Fruit fly (Drosophila melanogaster) whole organism, embryonic: ENCODE data around the gene CG3662.

Source experiments
- BEAF-32 ChIP-seq: fragments of 200-800 bp; sonication (Bioruptor generic); optimal IDR thresholded peaks from 3 replicates; lab custom pipeline; 2017; ENCODE audit warnings: missing biosample characterization, missing genetic modification characterization, mild to moderate bottlenecking, moderate library complexity, missing genetic modification reagents
- Bgb ChIP-seq: fragments of 200-800 bp; sonication (Bioruptor generic); IDR thresholded peaks from 2 replicates; pipeline ENCODE4 v1.3.6; 2022; ENCODE audit warnings: missing biosample characterization, missing genetic modification characterization; ENCODE audit not compliant: partially characterized antibody
- CG10147 ChIP-seq: fragments of 200-800 bp; sonication (Bioruptor generic); optimal IDR thresholded peaks from 2 replicates; lab custom pipeline; 2019; ENCODE audit warnings: missing biosample characterization, mild to moderate bottlenecking, missing genetic modification characterization, moderate library complexity
- CG1024 ChIP-seq: fragments of 200-800 bp; sonication (Bioruptor generic); IDR thresholded peaks from 2 replicates; pipeline ENCODE4 v1.3.6; 2022; ENCODE audit warnings: missing biosample characterization, missing genetic modification characterization
- CG10431 ChIP-seq: fragments of 200-800 bp; sonication (Bioruptor generic); optimal IDR thresholded peaks from 3 replicates; lab custom pipeline; 2018; ENCODE audit warnings: missing biosample characterization, mild to moderate bottlenecking, missing genetic modification characterization
- CG11093 ChIP-seq: fragments of 200-800 bp; sonication (Bioruptor generic); IDR thresholded peaks from 3 replicates; pipeline ENCODE4 v1.3.6; 2022; ENCODE audit warnings: missing biosample characterization, missing genetic modification characterization
- CG11398 ChIP-seq: fragments of 200-800 bp; sonication (Bioruptor generic); optimal IDR thresholded peaks from 2 replicates; lab custom pipeline; 2016; ENCODE audit warnings: missing biosample characterization, missing genetic modification characterization
- CG14965 ChIP-seq: fragments of 200-800 bp; sonication (Bioruptor generic); optimal IDR thresholded peaks from 2 replicates; lab custom pipeline; 2016; ENCODE audit warnings: missing biosample characterization, missing genetic modification characterization, borderline replicate concordance
- CG1792 ChIP-seq: fragments of 200-800 bp; sonication (Bioruptor generic); optimal IDR thresholded peaks from 2 replicates; lab custom pipeline; 2016; ENCODE audit warnings: missing biosample characterization, missing genetic modification characterization
- CG2116 ChIP-seq: fragments of 200-800 bp; sonication (Bioruptor generic); optimal IDR thresholded peaks from 3 replicates; lab custom pipeline; 2018; ENCODE audit warnings: missing biosample characterization, mild to moderate bottlenecking, missing genetic modification characterization
- CG3281 ChIP-seq: fragments of 200-800 bp; sonication (Bioruptor generic); optimal IDR thresholded peaks from 3 replicates; lab custom pipeline; 2017; ENCODE audit warnings: missing biosample characterization, mild to moderate bottlenecking, missing genetic modification characterization
- CG4360 ChIP-seq: fragments of 200-800 bp; sonication (Bioruptor generic); IDR thresholded peaks from 2 replicates; pipeline ENCODE4 v1.3.6; 2022; ENCODE audit warnings: missing biosample characterization, missing genetic modification characterization
- CG43689 ChIP-seq: fragments of 200-800 bp; sonication (Bioruptor generic); IDR thresholded peaks from 2 replicates; pipeline ENCODE4 v1.3.6; 2022; ENCODE audit warnings: missing biosample characterization, missing genetic modification characterization
- CG4820 ChIP-seq: fragments of 200-800 bp; sonication (Bioruptor generic); optimal IDR thresholded peaks from 3 replicates; lab custom pipeline; 2016; ENCODE audit warnings: missing biosample characterization, missing genetic modification characterization
- CG5245 ChIP-seq: fragments of 200-800 bp; sonication (Bioruptor generic); optimal IDR thresholded peaks from 3 replicates; lab custom pipeline; 2016; ENCODE audit warnings: missing biosample characterization, missing genetic modification characterization
- CG7357 ChIP-seq: fragments of 200-800 bp; sonication (Bioruptor generic); IDR thresholded peaks from 3 replicates; pipeline ENCODE4 v1.3.6; 2022; ENCODE audit warnings: missing biosample characterization, missing genetic modification characterization
- CG8924 ChIP-seq: fragments of 200-800 bp; optimal IDR thresholded peaks from 3 replicates; lab custom pipeline; 2019; ENCODE audit warnings: missing biosample characterization, mild to moderate bottlenecking, missing genetic modification characterization, moderate library complexity
- CG9437 ChIP-seq: fragments of 200-800 bp; sonication (Bioruptor generic); optimal IDR thresholded peaks from 2 replicates; lab custom pipeline; 2018; ENCODE audit warnings: missing biosample characterization, mild to moderate bottlenecking, missing genetic modification characterization
- CG9932 ChIP-seq: fragments of 200-800 bp; sonication (Bioruptor generic); IDR thresholded peaks from 2 replicates; pipeline ENCODE4 v1.3.6; 2022; ENCODE audit warnings: missing biosample characterization, missing genetic modification characterization
- CrebB ChIP-seq: fragments of 200-800 bp; sonication (Bioruptor generic); optimal IDR thresholded peaks from 3 replicates; lab custom pipeline; 2018; ENCODE audit warnings: missing biosample characterization, mild to moderate bottlenecking, missing genetic modification characterization
- D19B ChIP-seq: fragments of 200-800 bp; sonication (Bioruptor generic); optimal IDR thresholded peaks from 2 replicates; lab custom pipeline; 2017; ENCODE audit warnings: missing biosample characterization, mild to moderate bottlenecking, missing genetic modification characterization
- Doc2 ChIP-seq: fragments of 200-800 bp; sonication (Bioruptor generic); IDR thresholded peaks from 2 replicates; pipeline ENCODE4 v1.3.6; 2022; ENCODE audit warnings: missing biosample characterization, missing genetic modification characterization
- Drgx ChIP-seq: fragments of 200-800 bp; sonication (Bioruptor generic); IDR thresholded peaks from 2 replicates; pipeline ENCODE4 v1.3.6; 2022; ENCODE audit warnings: missing biosample characterization, missing genetic modification characterization
- Hr3 ChIP-seq: fragments of 200-800 bp; sonication (Bioruptor generic); optimal IDR thresholded peaks from 3 replicates; lab custom pipeline; 2016; ENCODE audit warnings: missing biosample characterization, missing genetic modification characterization
- Hr78 ChIP-seq, 2 experiments: fragments of 200-800 bp in 1 of 2; fragments of >200 bp in 1 of 2; sonication (Bioruptor generic) in 1 of 2; optimal IDR thresholded peaks; 2 replicates each; lab custom pipeline; 2017 to 2019; ENCODE audit warnings: missing biosample characterization in 2 of 2, missing genetic modification characterization in 2 of 2, mild to moderate bottlenecking in 1 of 2, moderate library complexity in 1 of 2
- Kr ChIP-seq: fragments of 200-800 bp; sonication (Bioruptor generic); optimal IDR thresholded peaks from 2 replicates; lab custom pipeline; 2017; ENCODE audit warnings: missing biosample characterization, mild to moderate bottlenecking, missing genetic modification characterization
- Med ChIP-seq: fragments of 200-800 bp; sonication (Bioruptor generic); peaks from one replicate; lab custom pipeline; 2016; ENCODE audit warnings: missing biosample characterization, missing genetic modification characterization, mild to moderate bottlenecking, inconsistent platforms, moderate library complexity
- Meics ChIP-seq: fragments of 200-800 bp; sonication (Bioruptor generic); optimal IDR thresholded peaks from 2 replicates; lab custom pipeline; 2017; ENCODE audit warnings: missing biosample characterization, mild to moderate bottlenecking, missing genetic modification characterization
- Myb ChIP-seq: fragments of 200-800 bp; sonication (Bioruptor generic); optimal IDR thresholded peaks from 2 replicates; lab custom pipeline; 2016; ENCODE audit warnings: missing biosample characterization, missing genetic modification characterization
- Nf-YB ChIP-seq: fragments of 200-800 bp; sonication (Bioruptor generic); optimal IDR thresholded peaks from 3 replicates; lab custom pipeline; 2019; ENCODE audit warnings: missing biosample characterization, mild to moderate bottlenecking, missing genetic modification characterization, moderate library complexity
- Rx ChIP-seq: fragments of 200-800 bp; sonication (Bioruptor generic); IDR thresholded peaks from 2 replicates; pipeline ENCODE4 v1.3.6; 2022; ENCODE audit warnings: missing biosample characterization, missing genetic modification characterization
- Six4 ChIP-seq: fragments of 200-800 bp; sonication (Bioruptor generic); optimal IDR thresholded peaks from 2 replicates; lab custom pipeline; 2016; ENCODE audit warnings: missing biosample characterization, missing genetic modification characterization
- ab ChIP-seq: fragments of 200-800 bp; sonication (Bioruptor generic); optimal IDR thresholded peaks from 2 replicates; lab custom pipeline; 2016; ENCODE audit warnings: missing biosample characterization, missing genetic modification characterization
- chm ChIP-seq: fragments of 200-800 bp; sonication (Bioruptor generic); IDR thresholded peaks from 2 replicates; pipeline ENCODE4 v1.3.6; 2022; ENCODE audit warnings: missing biosample characterization, missing genetic modification characterization
- corto ChIP-seq: fragments of 200-800 bp; sonication (Bioruptor generic); optimal IDR thresholded peaks from 2 replicates; lab custom pipeline; 2016; ENCODE audit warnings: missing biosample characterization, mild to moderate bottlenecking, missing genetic modification characterization, moderate library complexity
- ewg ChIP-seq: fragments of 200-800 bp; sonication (Bioruptor generic); optimal IDR thresholded peaks from 3 replicates; lab custom pipeline; 2017; ENCODE audit warnings: mild to moderate bottlenecking, missing biosample characterization, missing genetic modification reagents, missing genetic modification characterization
- fd3F ChIP-seq: fragments of 200-800 bp; sonication (Bioruptor generic); optimal IDR thresholded peaks from 2 replicates; lab custom pipeline; 2018; ENCODE audit warnings: missing biosample characterization, mild to moderate bottlenecking, missing genetic modification characterization, moderate library complexity
- fu2 ChIP-seq: fragments of 200-800 bp; sonication (Bioruptor generic); optimal IDR thresholded peaks from 2 replicates; lab custom pipeline; 2016; ENCODE audit warnings: missing biosample characterization, missing genetic modification characterization
- gcm2 ChIP-seq: fragments of 200-800 bp; sonication (Bioruptor generic); optimal IDR thresholded peaks from 2 replicates; lab custom pipeline; 2016; ENCODE audit warnings: missing biosample characterization, missing genetic modification characterization
- inv ChIP-seq: fragments of 200-800 bp; sonication (Bioruptor generic); IDR thresholded peaks from 2 replicates; pipeline ENCODE4 v1.3.6; 2022; ENCODE audit warnings: missing biosample characterization, missing genetic modification characterization; ENCODE audit not compliant: partially characterized antibody
- jigr1 ChIP-seq: fragments of 200-800 bp; sonication (Bioruptor generic); IDR thresholded peaks from 3 replicates; pipeline ENCODE4 v1.3.6; 2022; ENCODE audit warnings: missing biosample characterization, missing genetic modification characterization
- pita ChIP-seq: fragments of 200-800 bp; sonication (Bioruptor generic); optimal IDR thresholded peaks from 2 replicates; lab custom pipeline; 2017; ENCODE audit warnings: missing biosample characterization, mild to moderate bottlenecking, missing genetic modification characterization
- sc ChIP-seq, 3 experiments: fragments of >200 bp in 2 of 3; fragments of 200-800 bp in 1 of 3; sonication (Bioruptor generic) in 1 of 3; optimal IDR thresholded peaks; 2 replicates in 2 of 3; 3 replicates in 1 of 3; lab custom pipeline; 2017; ENCODE audit warnings: mild to moderate bottlenecking in 1 of 3, missing biosample characterization in 1 of 3, missing genetic modification characterization in 1 of 3, missing genetic modification reagents in 1 of 3
- schlank ChIP-seq: fragments of 200-800 bp; sonication (Bioruptor generic); optimal IDR thresholded peaks from 2 replicates; lab custom pipeline; 2018; ENCODE audit warnings: missing biosample characterization, mild to moderate bottlenecking, missing genetic modification characterization
- sens-2 ChIP-seq: fragments of 200-800 bp; sonication (Bioruptor generic); IDR thresholded peaks from 2 replicates; pipeline ENCODE4 v1.3.6; 2022; ENCODE audit warnings: missing biosample characterization, missing genetic modification characterization
- so ChIP-seq: fragments of 200-800 bp; sonication (Bioruptor generic); IDR thresholded peaks from 3 replicates; pipeline ENCODE4 v1.3.6; 2022; ENCODE audit warnings: missing biosample characterization, missing genetic modification characterization
- vvl ChIP-seq: fragments of 200-800 bp; sonication (Bioruptor generic); IDR thresholded peaks from 2 replicates; pipeline ENCODE4 v1.3.6; 2022; ENCODE audit warnings: missing biosample characterization, missing genetic modification characterization
- zf30C ChIP-seq: fragments of 200-800 bp; sonication (Bioruptor generic); optimal IDR thresholded peaks from 3 replicates; lab custom pipeline; 2018; ENCODE audit warnings: missing biosample characterization, mild to moderate bottlenecking, missing genetic modification characterization

The CG3662 gene

DNA sequence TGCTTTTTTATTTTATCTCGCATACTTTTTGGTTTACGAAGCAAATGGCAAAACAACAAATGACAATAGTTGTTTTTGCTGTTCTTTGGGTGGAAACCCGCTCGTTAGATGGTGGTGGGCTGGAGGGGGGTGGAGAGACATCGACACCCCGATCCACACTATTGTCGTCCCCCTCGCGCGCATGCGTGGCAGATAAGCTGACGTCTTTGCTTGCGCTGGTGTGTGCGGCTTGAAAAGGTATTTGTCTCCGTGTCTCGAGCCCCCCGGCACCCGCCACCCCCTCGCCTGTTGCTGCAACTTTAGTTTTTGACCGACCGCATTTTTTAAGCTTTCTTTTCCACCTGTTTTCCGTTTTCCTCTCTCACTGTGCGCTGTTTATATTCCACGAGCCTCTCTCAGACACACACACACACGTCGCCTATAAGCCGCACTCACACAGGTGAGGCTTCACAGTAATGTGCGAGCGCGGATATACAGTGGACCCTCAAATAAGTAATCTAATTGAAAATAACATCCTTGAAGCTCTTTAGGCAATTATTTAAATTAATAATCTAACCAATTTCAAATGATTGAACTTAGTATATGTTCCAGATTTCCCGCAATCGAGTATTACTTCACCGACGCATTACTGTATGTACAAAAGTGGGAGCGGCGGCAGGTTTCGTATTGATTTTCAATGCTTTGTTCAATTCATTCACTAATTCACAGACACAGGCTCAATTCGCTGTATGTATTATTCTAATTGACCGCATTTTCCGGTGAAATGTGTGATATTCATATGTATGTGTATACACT is 46.1 kb downstream of the CG3662 start (continued):
- TF ChIP-seq CG1792 (peak; percentile 86), Doc2 (GFP tag; lab: Robert Waterston, UW) (peak; percentile 80), CG8924 (peak; percentile 93), CG10147 (GFP tag; lab: Kevin White, UChicago) (peak; percentile 90), pita (GFP tag; lab: Kevin White, UChicago) (no peak), gcm2 (GFP tag; lab: Kevin White, UChicago) (peak; percentile 79), corto (GFP tag; lab: Kevin White, UChicago) (peak; percentile 89), inv (GFP tag; lab: Robert Waterston, UW) (no peak), CG7357 (GFP tag; lab: Robert Waterston, UW) (peak; percentile 84), vvl (peak; percentile 98), CG11398 (GFP tag; lab: Kevin White, UChicago) (peak; percentile 80), CG9437 (GFP tag; lab: Kevin White, UChicago) (peak; percentile 76), CrebB (tag; lab: Kevin White, UChicago) (peak; percentile 89), CG9932 (peak; percentile 97), fd3F (GFP tag; lab: Kevin White, UChicago) (peak; percentile 91), jigr1 (GFP tag; lab: Robert Waterston, UW) (peak; percentile 88; the same call in 2 of the 3 replicates), Hr3 (GFP tag; lab: Kevin White, UChicago) (peak; percentile 85), Med (GFP tag; lab: Kevin White, UChicago) (peak; percentile 99), Bgb (GFP tag; lab: Robert Waterston, UW) (peak; percentile 35; the same call in 1 of the 2 replicates), CG1024 (GFP tag; lab: Robert Waterston, UW) (peak; percentile 91), Meics (GFP tag; lab: Kevin White, UChicago) (peak; percentile 93), ewg (peak; percentile 71), D19B (peak; percentile 81), so (GFP tag; lab: Robert Waterston, UW) (peak; percentile 93), CG43689 (GFP tag; lab: Robert Waterston, UW) (peak; percentile 88), CG3281 (peak; percentile 89), BEAF-32 (no peak), CG5245 (GFP tag; lab: Kevin White, UChicago) (peak; percentile 90), CG10431 (GFP tag; lab: Kevin White, UChicago) (peak; percentile 70), schlank (tag; lab: Kevin White, UChicago) (peak; percentile 90), CG11093 (peak; percentile 94), ab (GFP tag; lab: Kevin White, UChicago) (peak; percentile 72), chm (GFP tag; lab: Robert Waterston, UW) (peak; percentile 94), Myb (GFP tag; lab: Kevin White, UChicago) (peak; percentile 65), Rx (GFP tag; lab: Robert Waterston, UW) (peak; percentile 90), Kr (GFP tag; lab: Kevin White, UChicago) (no peak), sens-2 (GFP tag; lab: Robert Waterston, UW) (peak; percentile 88), CG4820 (GFP tag; lab: Kevin White, UChicago) (peak; percentile 89), sc (optimal IDR thresholded peaks at IDR 0.05; lab: Kevin White, UChicago) (no peak), sc (GFP tag; optimal IDR thresholded peaks at IDR 0.05; lab: Kevin White, UChicago) (peak; percentile 75), CG14965 (GFP tag; lab: Kevin White, UChicago) (no peak), fu2 (GFP tag; lab: Kevin White, UChicago) (peak; percentile 71), Hr78 (GFP tag; optimal IDR thresholded peaks at IDR 0.05; lab: Kevin White, UChicago) (peak in 1 of 2 experiments; percentile 59), CG2116 (GFP tag; lab: Kevin White, UChicago) (peak; percentile 37), Six4 (GFP tag; lab: Kevin White, UChicago) (peak; percentile 81), Drgx (peak; percentile 97), CG4360 (GFP tag; lab: Robert Waterston, UW) (peak; percentile 64), zf30C (GFP tag; lab: Kevin White, UChicago) (no peak), Nf-YB (GFP tag; lab: Kevin White, UChicago) (peak; percentile 73)
